Worm (Caenorhabditis elegans) whole organism, mixed stage, embryonic: ENCODE measurements around the gene W03D2.9.

Experiments used
- bed-3 ChIP-seq: fragments of 200-800 bp; sonication (Bioruptor generic); optimal IDR thresholded peaks from 3 replicates; lab custom pipeline; 2018; ENCODE audit warnings: mild to moderate bottlenecking, missing genetic modification characterization, moderate library complexity, missing compliant biosample characterization
- blmp-1 ChIP-seq: fragments of 150-350 bp; optimal IDR thresholded peaks from 2 replicates; lab custom pipeline; 2014; ENCODE audit warnings: missing biosample characterization, missing genetic modification characterization
- ceh-39 ChIP-seq: fragments of 150-350 bp; optimal IDR thresholded peaks from 2 replicates; lab custom pipeline; 2014; ENCODE audit warnings: missing biosample characterization, missing genetic modification characterization
- ceh-43 ChIP-seq: fragments of 200-800 bp; sonication (Bioruptor generic); optimal IDR thresholded peaks from 2 replicates; lab custom pipeline; 2018; ENCODE audit warnings: mild to moderate bottlenecking, missing genetic modification characterization, moderate library complexity, missing compliant biosample characterization
- ces-1 ChIP-seq: fragments of 150-350 bp; optimal IDR thresholded peaks from 2 replicates; lab custom pipeline; 2014; ENCODE audit warnings: missing biosample characterization, missing genetic modification reagents, missing genetic modification characterization
- cnd-1 ChIP-seq: fragments of 200-800 bp; sonication (Bioruptor generic); optimal IDR thresholded peaks from 2 replicates; lab custom pipeline; 2018; ENCODE audit warnings: mild to moderate bottlenecking, missing genetic modification characterization, missing compliant biosample characterization
- drap-1 ChIP-seq: fragments of 200-800 bp; sonication (Bioruptor generic); optimal IDR thresholded peaks from 3 replicates; lab custom pipeline; 2018; ENCODE audit warnings: mild to moderate bottlenecking, missing genetic modification characterization, missing compliant biosample characterization
- elt-1 ChIP-seq: sonication (generic microtip); optimal IDR thresholded peaks from 2 replicates; lab custom pipeline; 2017; ENCODE audit warnings: missing genetic modification characterization, mild to moderate bottlenecking, missing compliant biosample characterization, antibody characterized with exemption, moderate library complexity, borderline replicate concordance; ENCODE audit not compliant: insufficient read depth
- elt-3 ChIP-seq: fragments of 150-350 bp; optimal IDR thresholded peaks from 2 replicates; lab custom pipeline; 2014; ENCODE audit warnings: missing biosample characterization, missing genetic modification characterization
- flh-1 ChIP-seq: fragments of 200-800 bp; sonication (Bioruptor generic); optimal IDR thresholded peaks from 2 replicates; lab custom pipeline; 2018; ENCODE audit warnings: mild to moderate bottlenecking, missing genetic modification characterization, moderate library complexity, missing compliant biosample characterization
- ham-2 ChIP-seq: fragments of 200-800 bp; sonication (Bioruptor generic); optimal IDR thresholded peaks from 2 replicates; lab custom pipeline; 2018; ENCODE audit warnings: mild to moderate bottlenecking, missing genetic modification characterization, missing compliant biosample characterization
- hlh-1 ChIP-seq: fragments of 150-350 bp; optimal IDR thresholded peaks from 2 replicates; lab custom pipeline; 2014; ENCODE audit warnings: missing biosample characterization, missing genetic modification reagents, missing genetic modification characterization
- lin-13 ChIP-seq: fragments of 150-350 bp; optimal IDR thresholded peaks from 2 replicates; lab custom pipeline; 2014; ENCODE audit warnings: missing biosample characterization, missing genetic modification characterization
- lin-32 ChIP-seq: fragments of 200-800 bp; sonication (Bioruptor generic); optimal IDR thresholded peaks from 2 replicates; lab custom pipeline; 2018; ENCODE audit warnings: mild to moderate bottlenecking, missing genetic modification characterization, missing compliant biosample characterization
- lsy-2 ChIP-seq: fragments of 150-350 bp; optimal IDR thresholded peaks from 2 replicates; lab custom pipeline; 2014; ENCODE audit warnings: missing biosample characterization, missing genetic modification characterization
- mep-1 ChIP-seq: fragments of 150-350 bp; optimal IDR thresholded peaks from 2 replicates; lab custom pipeline; 2017; ENCODE audit warnings: missing biosample characterization, missing genetic modification reagents, missing genetic modification characterization, inconsistent platforms
- mls-2 ChIP-seq: sonication (generic microtip); optimal IDR thresholded peaks from 2 replicates; lab custom pipeline; 2016; ENCODE audit warnings: mild to moderate bottlenecking, missing genetic modification characterization, moderate library complexity, missing compliant biosample characterization
- nhr-12 ChIP-seq: fragments of 150-350 bp; optimal IDR thresholded peaks from 2 replicates; lab custom pipeline; 2014; ENCODE audit warnings: missing biosample characterization, missing genetic modification characterization
- nhr-2 ChIP-seq: fragments of 150-350 bp; optimal IDR thresholded peaks from 2 replicates; lab custom pipeline; 2014; ENCODE audit warnings: missing biosample characterization, missing genetic modification characterization
- nhr-237 ChIP-seq: fragments of 150-350 bp; optimal IDR thresholded peaks from 2 replicates; lab custom pipeline; 2014; ENCODE audit warnings: missing biosample characterization, missing genetic modification characterization
- nhr-28 ChIP-seq: fragments of 150-350 bp; optimal IDR thresholded peaks from 2 replicates; lab custom pipeline; 2014; ENCODE audit warnings: missing biosample characterization, missing genetic modification characterization
- nhr-76 ChIP-seq: sonication (generic microtip); optimal IDR thresholded peaks from 2 replicates; lab custom pipeline; 2017; ENCODE audit warnings: missing biosample characterization, missing genetic modification characterization
- pha-4 ChIP-seq: fragments of 150-350 bp; optimal IDR thresholded peaks from 2 replicates; lab custom pipeline; 2018; ENCODE audit warnings: missing biosample characterization, missing genetic modification reagents, missing genetic modification characterization
- sem-2 ChIP-seq: fragments of 200-800 bp; sonication (Bioruptor generic); optimal IDR thresholded peaks from 2 replicates; lab custom pipeline; 2018; ENCODE audit warnings: mild to moderate bottlenecking, missing genetic modification characterization, missing compliant biosample characterization
- sptf-1 ChIP-seq: sonication (generic microtip); optimal IDR thresholded peaks from 2 replicates; lab custom pipeline; 2017; ENCODE audit warnings: mild to moderate bottlenecking, missing genetic modification characterization, moderate library complexity, missing compliant biosample characterization
- tbx-8 ChIP-seq: fragments of 200-800 bp; sonication (Bioruptor generic); optimal IDR thresholded peaks from 2 replicates; lab custom pipeline; 2018; ENCODE audit warnings: mild to moderate bottlenecking, missing genetic modification characterization, moderate library complexity, missing compliant biosample characterization
- unc-120 ChIP-seq: sonication (generic microtip); optimal IDR thresholded peaks from 2 replicates; lab custom pipeline; 2017; ENCODE audit warnings: missing genetic modification characterization, missing compliant biosample characterization; ENCODE audit not compliant: poor library complexity, severe bottlenecking
- unc-39 ChIP-seq: fragments of 150-350 bp; optimal IDR thresholded peaks from 2 replicates; lab custom pipeline; 2014; ENCODE audit warnings: missing biosample characterization, missing genetic modification characterization
- zip-8 ChIP-seq: fragments of 150-350 bp; optimal IDR thresholded peaks from 2 replicates; lab custom pipeline; 2014; ENCODE audit warnings: missing biosample characterization, missing genetic modification characterization
- ztf-11 ChIP-seq: fragments of 150-350 bp; optimal IDR thresholded peaks from 2 replicates; lab custom pipeline; 2014; ENCODE audit warnings: missing biosample characterization, missing genetic modification characterization

The W03D2.9 gene

DNA sequence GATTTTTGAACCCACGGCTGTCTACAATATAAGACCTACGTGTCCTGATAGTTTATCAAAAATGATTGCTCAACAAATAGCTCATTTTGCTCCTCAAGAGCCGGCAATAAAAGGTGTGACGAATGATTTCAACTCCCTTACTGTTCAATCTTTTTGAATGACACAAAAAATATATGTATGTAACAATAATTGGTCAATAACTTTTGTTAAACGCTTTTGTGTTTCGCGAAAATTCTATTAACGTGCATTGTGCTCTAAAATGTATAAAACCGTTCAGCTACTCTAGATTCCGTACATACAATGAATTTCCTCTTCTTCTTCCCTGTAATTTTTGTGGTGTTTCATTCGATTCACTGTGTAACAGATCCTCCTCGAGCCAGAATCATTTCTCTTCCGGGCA is 5.0 kb upstream of the W03D2.9 start, which contains the start of gene C35B1.4:
C35B1.4 (plus strand) TSS at position 301 of the 400 bp plus-strand sequence.
- TF ChIP-seq nhr-237 (no peak), lin-32 (GFP tag; lab: Kevin White, UChicago) (no peak), pha-4 (tag; lab: Kevin White, UChicago) (no peak), unc-39 (no peak), nhr-76 (tag; lab: Kevin White, UChicago) (no peak), nhr-2 (tag; lab: Kevin White, UChicago) (no peak), nhr-12 (tag; lab: Kevin White, UChicago) (no peak), elt-3 (tag; lab: Kevin White, UChicago) (no peak), mls-2 (tag; lab: Kevin White, UChicago) (no peak), mep-1 (tag; lab: Kevin White, UChicago) (no peak), ceh-39 (tag; lab: Kevin White, UChicago) (no peak)

DNA sequence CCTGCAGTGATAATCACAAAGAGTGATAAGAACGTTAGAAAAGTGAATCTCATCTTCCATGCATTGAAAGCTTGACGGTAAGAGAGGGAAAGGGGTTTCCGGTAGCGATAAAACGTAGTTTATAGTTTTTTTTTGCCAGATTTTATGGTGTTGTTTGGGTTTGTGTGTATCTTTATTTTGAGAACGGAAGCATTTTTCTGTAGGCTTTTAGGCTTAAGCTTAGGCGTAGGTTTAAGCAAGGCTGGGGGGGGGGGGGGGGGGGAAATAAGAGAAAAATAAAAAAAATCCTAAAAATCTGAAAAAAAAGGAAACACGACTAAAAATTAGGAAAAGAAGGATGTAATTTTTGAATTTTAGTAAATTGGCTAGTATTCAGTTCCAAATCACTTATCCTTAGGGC is 4.4 kb upstream of the W03D2.9 start, which contains the start of gene C35B1.8:
C35B1.8 (minus strand) TSS at position 101 of the 400 bp plus-strand sequence.
- TF ChIP-seq unc-39 (no peak), zip-8 (tag; lab: Kevin White, UChicago) (no peak), hlh-1 (tag; lab: Kevin White, UChicago) (no peak), ces-1 (no peak), sem-2 (no peak), elt-3 (tag; lab: Kevin White, UChicago) (no peak), nhr-237 (no peak), nhr-28 (tag; lab: Kevin White, UChicago) (no peak), nhr-12 (tag; lab: Kevin White, UChicago) (no peak), lin-32 (GFP tag; lab: Kevin White, UChicago) (no peak), flh-1 (GFP tag; lab: Kevin White, UChicago) (no peak), ceh-43 (GFP tag; lab: Kevin White, UChicago) (no peak), bed-3 (GFP tag; lab: Kevin White, UChicago) (no peak), sptf-1 (tag; lab: Kevin White, UChicago) (no peak), pha-4 (tag; lab: Kevin White, UChicago) (no peak), mep-1 (tag; lab: Kevin White, UChicago) (no peak)

ce11 chrIV:4076690-4077295 is 2.3 kb upstream of the W03D2.9 start:
- TF ChIP-seq bed-3 (GFP tag; lab: Kevin White, UChicago) (no peak), mep-1 (tag; lab: Kevin White, UChicago) (no peak), hlh-1 (tag; lab: Kevin White, UChicago) (no peak), zip-8 (tag; lab: Kevin White, UChicago) (no peak), mls-2 (tag; lab: Kevin White, UChicago) (no peak), tbx-8 (GFP tag; lab: Kevin White, UChicago) (no peak), lin-32 (GFP tag; lab: Kevin White, UChicago) (no peak), elt-3 (tag; lab: Kevin White, UChicago) (no peak), nhr-28 (tag; lab: Kevin White, UChicago) (no peak), sptf-1 (tag; lab: Kevin White, UChicago) (no peak), ztf-11 (tag; lab: Kevin White, UChicago) (no peak), ces-1 (no peak), unc-120 (tag; lab: Kevin White, UChicago) (no peak), cnd-1 (tag; lab: Kevin White, UChicago) (no peak), nhr-237 (no peak)

- TF ChIP-seq drap-1 (GFP tag; lab: Kevin White, UChicago) (no peak), lsy-2 (tag; lab: Kevin White, UChicago) (no peak), nhr-28 (tag; lab: Kevin White, UChicago) (no peak), ham-2 (no peak), ztf-11 (tag; lab: Kevin White, UChicago) (no peak), elt-1 (no peak), elt-3 (tag; lab: Kevin White, UChicago) (no peak), lin-13 (no peak), blmp-1 (tag; lab: Kevin White, UChicago) (no peak), pha-4 (tag; lab: Kevin White, UChicago) (no peak)
- TF ChIP-seq, all 35 proteins: peak for 0
These were observed 2.5 kb downstream of the W03D2.9 start, which contains the start of gene pqn-75 for ce11 chrIV:4072027-4072426. TSS of gene pqn-75 (plus strand) at chrIV:4072327.
